Fruit fly (Drosophila melanogaster): Measurements from ENCODE around the gene CG14990.

Gene CG14990

DNA sequence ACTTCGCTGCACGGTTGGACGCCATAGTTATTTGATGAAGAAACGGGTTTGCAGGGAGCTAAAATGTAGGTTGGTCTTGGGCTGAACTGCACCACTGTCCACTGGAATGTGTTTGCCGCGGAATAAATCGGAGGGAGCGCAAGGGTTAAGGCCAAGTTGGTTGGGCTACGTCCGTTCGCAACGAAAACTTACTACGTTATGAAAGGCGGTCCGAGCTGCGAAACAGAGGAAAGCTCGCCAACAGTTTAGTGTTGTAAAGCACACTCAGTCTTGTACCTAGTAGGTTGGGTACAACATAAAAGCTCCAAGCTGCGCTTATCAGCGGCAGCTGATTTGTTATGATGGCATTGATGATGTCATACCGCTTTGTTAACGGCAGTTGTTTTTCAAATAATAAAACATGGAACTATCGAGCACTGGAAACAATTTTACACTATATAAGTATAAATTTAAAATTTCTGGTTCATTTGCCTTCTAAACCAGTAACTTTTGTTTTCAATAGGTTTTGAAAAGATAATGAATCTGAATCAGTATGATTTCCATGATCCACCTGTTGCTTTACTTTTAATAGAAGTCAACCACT lies 29.3 kb downstream of the CG14990 start, which contains the start of gene Chd64 (continued):
- peak; percentile 4 for TF ChIP-seq mam (GFP tag; optimal IDR thresholded peaks at IDR 0.05)
- no peak for TF ChIP-seq tll (GFP tag; optimal IDR thresholded peaks at IDR 0.05)
- no peak for TF ChIP-seq Elba2 (GFP tag; optimal IDR thresholded peaks at IDR 0.05)
- TF ChIP-seq CG10979 (tag; optimal IDR thresholded peaks at IDR 0.05), result peak; percentile 13
- TF ChIP-seq CG4854 (GFP tag; optimal IDR thresholded peaks at IDR 0.05), result no peak
- TF ChIP-seq CG12299 (tag; optimal IDR thresholded peaks at IDR 0.05), result no peak
- no peak for TF ChIP-seq CG5953 (GFP tag; IDR thresholded peaks at IDR 0.05)
- no peak for TF ChIP-seq Usf (GFP tag; optimal IDR thresholded peaks at IDR 0.05)
- peak; percentile 45 for TF ChIP-seq unpg (GFP tag; optimal IDR thresholded peaks at IDR 0.05)
- TF ChIP-seq CG32767 (GFP tag; IDR thresholded peaks at IDR 0.05), result no peak
- TF ChIP-seq ato (GFP tag; IDR thresholded peaks at IDR 0.05; ENCODE audit: partially characterized antibody), result peak; percentile 51; the same call in 1 of the 2 replicates
- peak; percentile 55 for TF ChIP-seq CG12219 (GFP tag; optimal IDR thresholded peaks at IDR 0.05)
- TF ChIP-seq tup (GFP tag; optimal IDR thresholded peaks at IDR 0.05), result peak; percentile 27
- TF ChIP-seq BtbVII (GFP tag; optimal IDR thresholded peaks at IDR 0.05), result peak; percentile 89
- 0 out of 2 replicates have a peak, but pooled peaks have one; percentile 51 for TF ChIP-seq unc-4 (GFP tag; IDR thresholded peaks at IDR 0.05; ENCODE audit: partially characterized antibody)
- no peak for TF ChIP-seq CG16815 (GFP tag; optimal IDR thresholded peaks at IDR 0.05)
- TF ChIP-seq scrt (GFP tag; optimal IDR thresholded peaks at IDR 0.05), result peak; percentile 72
- no peak; the same call in 2 of the 3 replicates for TF ChIP-seq B-H1 (GFP tag; IDR thresholded peaks at IDR 0.05)
- TF ChIP-seq Mes4 (GFP tag; optimal IDR thresholded peaks at IDR 0.05), result no peak
- no peak for TF ChIP-seq lov (optimal IDR thresholded peaks at IDR 0.05)
- TF ChIP-seq lov (GFP tag; IDR thresholded peaks at IDR 0.05), result no peak
- TF ChIP-seq Ada2b (GFP tag; IDR thresholded peaks at IDR 0.05), result peak; percentile 5; the same call in 1 of the 2 replicates
- peak; percentile 23 for TF ChIP-seq Dp (GFP tag; optimal IDR thresholded peaks at IDR 0.05)
- no peak for TF ChIP-seq CG17361 (GFP tag; IDR thresholded peaks at IDR 0.05)
- TF ChIP-seq HLH4C (GFP tag; IDR thresholded peaks at IDR 0.05; ENCODE audit: partially characterized antibody), result 0 out of 3 replicates have a peak, but pooled peaks have one; percentile 36
- TF ChIP-seq grn (GFP tag; optimal IDR thresholded peaks at IDR 0.05), result peak; percentile 75
- TF ChIP-seq knrl (GFP tag; IDR thresholded peaks at IDR 0.05; ENCODE audit: partially characterized antibody), result no peak; the same call in 2 of the 3 replicates
- TF ChIP-seq fd102C (GFP tag; optimal IDR thresholded peaks at IDR 0.05), result no peak
- peak; percentile 84 for TF ChIP-seq lab (GFP tag; optimal IDR thresholded peaks at IDR 0.05)
- TF ChIP-seq CG1602 (GFP tag; optimal IDR thresholded peaks at IDR 0.05), result no peak
- TF ChIP-seq CG7372 (GFP tag; IDR thresholded peaks at IDR 0.05), result no peak
- TF ChIP-seq Six4 (GFP tag; optimal IDR thresholded peaks at IDR 0.05), result no peak
- no peak for TF ChIP-seq zfh2 (GFP tag; optimal IDR thresholded peaks at IDR 0.05)
- TF ChIP-seq danr (GFP tag; IDR thresholded peaks at IDR 0.05), result no peak
- TF ChIP-seq CG9609 (GFP tag; optimal IDR thresholded peaks at IDR 0.05), result no peak
- no peak for TF ChIP-seq CG5245 (GFP tag; optimal IDR thresholded peaks at IDR 0.05)
- no peak for TF ChIP-seq NK7.1 (GFP tag; optimal IDR thresholded peaks at IDR 0.05)
- no peak for TF ChIP-seq dimm (GFP tag; IDR thresholded peaks at IDR 0.05)
- TF ChIP-seq odd (GFP tag; optimal IDR thresholded peaks at IDR 0.05), result no peak
- peak; percentile 36 for TF ChIP-seq slbo (GFP tag; IDR thresholded peaks at IDR 0.05)
- TF ChIP-seq NC2α (GFP tag; optimal IDR thresholded peaks at IDR 0.05), result no peak
- peak in 1 of 2 experiments; percentile 86 for TF ChIP-seq eve (GFP tag; optimal IDR thresholded peaks at IDR 0.05)
- no peak for TF ChIP-seq Mad (GFP tag; optimal IDR thresholded peaks at IDR 0.05)
- no peak for TF ChIP-seq ham (GFP tag; IDR thresholded peaks at IDR 0.05)
- peak; percentile 3 for TF ChIP-seq fd3F (GFP tag; optimal IDR thresholded peaks at IDR 0.05)
- no peak for TF ChIP-seq HLHmδ (GFP tag; optimal IDR thresholded peaks at IDR 0.05)
- no peak for TF ChIP-seq bab2 (GFP tag; optimal IDR thresholded peaks at IDR 0.05)
- TF ChIP-seq shn (GFP tag; optimal IDR thresholded peaks at IDR 0.05), result no peak
- no peak for TF ChIP-seq esg (GFP tag; conservative IDR thresholded peaks at IDR 0.05)
- no peak for TF ChIP-seq repo (GFP tag; optimal IDR thresholded peaks at IDR 0.05)

All from whole organism, embryonic.